Worm (Caenorhabditis elegans): ENCODE data around the gene Y97E10C.1.

Gene Y97E10C.1

DNA sequence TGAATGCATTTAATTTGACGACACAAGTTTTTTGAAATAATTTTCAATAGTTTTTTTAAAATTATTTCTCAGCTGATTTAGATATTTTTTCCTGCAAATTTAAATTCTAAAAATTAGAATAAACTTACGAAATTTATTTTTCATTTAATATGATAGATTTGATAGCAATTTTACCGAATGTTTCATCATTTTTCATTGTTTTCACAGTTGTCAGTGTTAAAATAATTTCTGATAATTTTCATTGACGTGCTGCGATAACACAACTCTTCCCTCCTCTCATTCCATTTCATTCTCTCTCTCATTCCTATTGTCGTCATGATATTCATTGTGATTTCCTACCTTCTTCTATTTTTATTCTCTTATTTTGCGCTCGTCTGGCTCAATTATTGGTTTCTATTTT lies 31.5 kb downstream of the Y97E10C.1 start, which contains the start of gene hint-3:
TSS of gene hint-3 (plus strand) at position 301 of the 400 bp plus-strand sequence.
- no peak for TF ChIP-seq hnd-1 (tag; optimal IDR thresholded peaks at IDR 0.05)
- TF ChIP-seq ama-1 (optimal IDR thresholded peaks at IDR 0.05): no peak
- TF ChIP-seq tbx-37 (GFP tag; conservative IDR thresholded peaks at IDR 0.05): no peak
- TF ChIP-seq sea-1 (GFP tag; conservative IDR thresholded peaks at IDR 0.05): no peak
- no peak for TF ChIP-seq flt-1 (GFP tag; IDR thresholded peaks at IDR 0.05)
- TF ChIP-seq tbx-11 (GFP tag; IDR thresholded peaks at IDR 0.05): no peak
- no peak for TF ChIP-seq aly-1 (tag; optimal IDR thresholded peaks at IDR 0.05)
- no peak for TF ChIP-seq ets-7 (tag; optimal IDR thresholded peaks at IDR 0.05)
- no peak for TF ChIP-seq F13C5.2 (tag; optimal IDR thresholded peaks at IDR 0.05)
- no peak for TF ChIP-seq ceh-13 (GFP tag; optimal IDR thresholded peaks at IDR 0.05)
- TF ChIP-seq scrt-1 (GFP tag; IDR thresholded peaks at IDR 0.05): no peak

DNA sequence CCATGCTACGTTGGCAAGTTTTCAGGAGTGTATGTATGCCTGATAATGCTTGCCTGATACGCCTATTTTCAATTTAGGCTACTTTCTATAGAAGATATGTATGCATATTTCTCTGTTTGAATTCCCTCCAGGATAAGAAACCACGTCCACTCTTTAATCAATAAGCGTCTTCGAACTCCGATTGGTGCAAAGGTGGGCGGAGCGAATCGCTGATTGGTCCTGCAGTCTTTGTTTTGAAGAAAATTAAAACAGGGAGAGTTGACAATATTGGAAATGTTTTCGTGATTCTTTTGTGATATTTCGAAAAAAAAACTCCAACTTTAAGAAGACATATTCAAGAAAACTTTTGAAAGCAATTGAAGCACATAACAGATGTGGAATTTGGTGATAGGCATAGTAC lies 33.2 kb downstream of the Y97E10C.1 start:
- TF ChIP-seq pes-1 (GFP tag; IDR thresholded peaks at IDR 0.05) (no peak), sea-1 (GFP tag; conservative IDR thresholded peaks at IDR 0.05) (no peak), hmbx-1 (tag; optimal IDR thresholded peaks at IDR 0.05) (no peak), hnd-1 (tag; optimal IDR thresholded peaks at IDR 0.05) (no peak)

DNA sequence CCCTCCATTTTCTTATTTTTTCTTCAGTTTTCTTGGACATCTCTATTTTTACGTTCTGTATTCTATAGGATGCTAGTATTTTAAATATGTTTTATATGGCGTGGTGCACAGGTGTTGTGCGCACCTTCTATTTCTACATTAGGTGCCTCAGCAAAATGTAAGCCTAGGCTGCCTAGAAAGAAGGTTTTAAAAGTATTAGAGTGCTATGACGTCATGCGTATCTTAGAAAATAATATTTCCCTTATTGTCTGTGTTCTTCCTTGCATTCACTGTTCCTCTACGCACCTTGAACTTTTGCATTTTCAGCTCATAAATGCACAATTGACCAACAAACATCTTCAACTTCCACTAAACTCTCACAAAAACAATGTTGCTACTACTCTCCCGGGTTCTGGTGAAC lies 42.3 kb downstream of the Y97E10C.1 start, which contains the start of gene frpr-3:
TSS of gene frpr-3 (plus strand) at position 301 of the 400 bp plus-strand sequence.
- TF ChIP-seq hmbx-1 (tag; optimal IDR thresholded peaks at IDR 0.05) (no peak), tra-4 (tag; optimal IDR thresholded peaks at IDR 0.05) (no peak), scrt-1 (GFP tag; IDR thresholded peaks at IDR 0.05) (no peak), tbx-37 (GFP tag; conservative IDR thresholded peaks at IDR 0.05) (no peak), tbx-11 (GFP tag; IDR thresholded peaks at IDR 0.05) (no peak), ceh-13 (GFP tag; optimal IDR thresholded peaks at IDR 0.05) (no peak), ama-1 (optimal IDR thresholded peaks at IDR 0.05) (no peak), flt-1 (GFP tag; IDR thresholded peaks at IDR 0.05) (no peak), F13C5.2 (tag; optimal IDR thresholded peaks at IDR 0.05) (no peak), B0310.2 (tag; optimal IDR thresholded peaks at IDR 0.05) (no peak), sea-1 (GFP tag; conservative IDR thresholded peaks at IDR 0.05) (no peak), pes-1 (GFP tag; IDR thresholded peaks at IDR 0.05) (no peak), ceh-36 (tag; optimal IDR thresholded peaks at IDR 0.05) (no peak), hmg-4 (GFP tag; optimal IDR thresholded peaks at IDR 0.05) (no peak), ets-7 (tag; optimal IDR thresholded peaks at IDR 0.05) (no peak), aly-1 (tag; optimal IDR thresholded peaks at IDR 0.05) (no peak), hnd-1 (tag; optimal IDR thresholded peaks at IDR 0.05) (no peak)

DNA sequence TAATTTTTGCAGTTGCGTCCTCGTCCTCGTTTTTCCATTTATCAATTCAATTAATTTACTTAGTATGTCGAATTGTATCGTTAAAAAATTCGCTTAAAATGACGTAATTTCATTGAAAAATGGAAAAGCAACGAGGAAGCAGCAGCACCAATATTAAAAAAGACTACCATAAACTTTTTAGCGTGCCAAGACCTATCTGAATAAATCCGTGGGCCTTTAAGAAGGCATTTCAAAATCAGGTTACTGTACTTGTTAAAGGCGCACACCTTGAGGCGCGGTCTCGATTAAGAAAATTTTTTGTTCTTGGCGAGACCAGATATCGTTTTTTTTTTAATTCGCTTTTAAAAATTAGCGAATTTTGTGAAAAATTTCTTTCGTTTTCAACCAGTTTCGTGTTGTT lies 45.0 kb downstream of the Y97E10C.1 start:
- TF ChIP-seq scrt-1 (GFP tag; IDR thresholded peaks at IDR 0.05): no peak
- no peak for TF ChIP-seq ceh-13 (GFP tag; optimal IDR thresholded peaks at IDR 0.05)
- no peak for TF ChIP-seq sea-1 (GFP tag; conservative IDR thresholded peaks at IDR 0.05)
- TF ChIP-seq tbx-37 (GFP tag; conservative IDR thresholded peaks at IDR 0.05): no peak

DNA sequence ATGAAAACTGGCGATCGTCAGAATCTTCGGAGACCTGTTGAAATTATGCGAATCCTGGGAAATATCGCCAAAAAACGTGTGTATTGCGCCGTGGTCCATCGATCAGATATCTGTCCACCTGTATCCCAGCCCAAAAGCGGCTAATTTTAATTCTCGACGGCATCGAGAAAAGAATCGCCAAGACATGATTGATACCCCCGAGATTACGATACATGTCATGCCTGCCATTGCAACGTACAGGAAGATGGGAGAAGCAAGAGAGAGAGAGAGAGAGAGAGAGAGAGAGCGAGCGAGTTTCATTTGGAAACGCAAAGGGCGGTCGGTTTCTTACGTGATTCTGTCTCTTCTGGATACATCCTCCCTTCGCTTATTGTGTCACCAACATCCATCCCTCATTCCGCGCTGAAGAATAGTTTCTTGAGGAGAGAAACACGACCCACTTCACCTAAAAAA lies 45.5 kb downstream of the Y97E10C.1 start, which contains the start of gene grl-10:
TSS of gene grl-10 (plus strand) at position 403 of the 453 bp plus-strand sequence.
- no peak for TF ChIP-seq sea-1 (GFP tag; conservative IDR thresholded peaks at IDR 0.05)
- no peak for TF ChIP-seq hmg-4 (GFP tag; optimal IDR thresholded peaks at IDR 0.05)
- TF ChIP-seq hnd-1 (tag; optimal IDR thresholded peaks at IDR 0.05): no peak
- no peak for TF ChIP-seq ama-1 (optimal IDR thresholded peaks at IDR 0.05)
- TF ChIP-seq pes-1 (GFP tag; IDR thresholded peaks at IDR 0.05): no peak

DNA sequence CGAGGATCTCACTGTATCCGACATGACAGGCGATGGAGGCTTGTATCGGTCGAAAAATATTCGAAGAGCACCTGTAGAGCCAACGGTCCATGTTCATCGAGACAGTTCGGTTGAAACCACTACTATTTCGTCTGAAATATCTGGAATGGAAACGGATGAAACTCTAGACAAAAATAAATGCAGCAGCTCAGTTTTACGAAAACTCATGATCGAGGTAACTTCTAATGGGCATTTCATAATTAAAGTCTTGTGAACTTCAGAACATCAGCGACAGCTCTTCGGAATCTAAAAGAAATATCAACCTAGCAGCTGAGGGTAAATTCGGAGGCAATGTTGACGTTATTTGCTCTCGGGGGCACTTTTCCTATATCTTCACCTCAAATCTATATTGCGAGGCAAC lies 46.5 kb downstream of the Y97E10C.1 start:
- TF ChIP-seq flt-1 (GFP tag; IDR thresholded peaks at IDR 0.05) (no peak), sea-1 (GFP tag; conservative IDR thresholded peaks at IDR 0.05) (no peak), tbx-37 (GFP tag; conservative IDR thresholded peaks at IDR 0.05) (no peak), hmg-4 (GFP tag; optimal IDR thresholded peaks at IDR 0.05) (no peak), ceh-36 (tag; optimal IDR thresholded peaks at IDR 0.05) (no peak), ceh-13 (GFP tag; optimal IDR thresholded peaks at IDR 0.05) (no peak), hmbx-1 (tag; optimal IDR thresholded peaks at IDR 0.05) (no peak)

DNA sequence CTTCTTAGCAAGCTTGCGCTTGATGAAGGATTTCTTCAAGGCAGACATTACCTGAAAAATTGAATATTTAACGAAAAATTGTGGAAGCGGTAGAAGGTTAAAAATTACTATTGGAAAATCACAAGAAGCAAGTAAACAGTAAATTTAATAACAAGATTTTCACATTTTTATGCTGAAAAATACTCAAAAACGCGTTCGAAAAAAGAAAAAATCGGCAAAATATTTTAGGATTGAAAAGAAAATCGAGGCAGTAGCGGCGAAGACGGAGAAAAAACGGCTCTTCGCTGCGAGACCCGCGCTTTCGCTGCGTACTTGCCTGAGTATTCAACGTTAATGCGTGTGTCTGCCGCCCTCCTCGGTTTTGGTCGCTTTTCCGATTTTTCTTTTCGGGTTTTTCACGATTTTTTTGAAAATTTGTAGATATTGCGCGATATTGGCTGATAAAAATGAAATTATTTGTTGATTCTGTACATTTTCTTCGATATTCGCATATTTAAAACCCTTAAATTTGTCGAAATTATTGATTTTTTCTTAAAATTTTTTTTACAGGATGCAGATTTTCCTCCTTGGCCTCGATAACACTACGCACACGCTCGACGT lies 47.5 kb downstream of the Y97E10C.1 start, which contains the start of the genes rpl-39 and rps-30:
TSS of gene rpl-39 (minus strand) at position 51 of the 600 bp plus-strand sequence.
TSS of gene rps-30 (plus strand) at position 550 of the 600 bp plus-strand sequence.
- TF ChIP-seq hnd-1 (tag; optimal IDR thresholded peaks at IDR 0.05) (no peak), flt-1 (GFP tag; IDR thresholded peaks at IDR 0.05) (peak; percentile 26; the same call in 1 of the 2 replicates), hmg-4 (GFP tag; optimal IDR thresholded peaks at IDR 0.05) (peak; percentile 53), tra-4 (tag; optimal IDR thresholded peaks at IDR 0.05) (no peak), F13C5.2 (tag; optimal IDR thresholded peaks at IDR 0.05) (peak; percentile 50), ceh-13 (GFP tag; optimal IDR thresholded peaks at IDR 0.05) (no peak), aly-1 (tag; optimal IDR thresholded peaks at IDR 0.05) (no peak), pes-1 (GFP tag; IDR thresholded peaks at IDR 0.05) (peak; percentile 37; the same call in 1 of the 2 replicates)

DNA sequence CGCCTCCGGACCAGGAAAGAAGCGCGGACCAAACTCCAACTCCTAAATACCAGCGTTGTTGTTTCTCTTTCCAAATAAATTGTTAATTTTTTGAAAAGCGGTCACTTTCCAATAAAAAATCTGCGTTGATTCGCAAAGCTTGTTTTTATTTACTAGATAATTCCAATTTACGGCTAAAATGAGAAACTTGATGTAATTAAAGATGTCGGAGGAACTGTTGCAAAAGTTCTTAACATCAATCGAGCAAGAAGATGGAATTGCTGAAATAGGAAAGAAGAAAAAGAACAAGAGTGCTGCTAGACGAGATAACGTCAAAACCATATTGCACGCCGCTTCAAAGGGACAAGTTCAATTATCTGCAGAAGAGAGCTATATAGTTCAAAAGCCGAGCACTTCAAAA lies 48.4 kb downstream of the Y97E10C.1 start, which contains the start of gene C26F1.3:
TSS of gene C26F1.3 (plus strand) at position 203 of the 400 bp plus-strand sequence.
- TF ChIP-seq ets-7 (tag; optimal IDR thresholded peaks at IDR 0.05) (no peak), ama-1 (optimal IDR thresholded peaks at IDR 0.05) (no peak), hmg-4 (GFP tag; optimal IDR thresholded peaks at IDR 0.05) (no peak), ceh-13 (GFP tag; optimal IDR thresholded peaks at IDR 0.05) (no peak), B0310.2 (tag; optimal IDR thresholded peaks at IDR 0.05) (no peak), F13C5.2 (tag; optimal IDR thresholded peaks at IDR 0.05) (no peak), tbx-37 (GFP tag; conservative IDR thresholded peaks at IDR 0.05) (no peak), hmbx-1 (tag; optimal IDR thresholded peaks at IDR 0.05) (no peak), pes-1 (GFP tag; IDR thresholded peaks at IDR 0.05) (no peak)
